Worm (Caenorhabditis elegans): ENCODE data around the gene nspg-5.

DNA sequence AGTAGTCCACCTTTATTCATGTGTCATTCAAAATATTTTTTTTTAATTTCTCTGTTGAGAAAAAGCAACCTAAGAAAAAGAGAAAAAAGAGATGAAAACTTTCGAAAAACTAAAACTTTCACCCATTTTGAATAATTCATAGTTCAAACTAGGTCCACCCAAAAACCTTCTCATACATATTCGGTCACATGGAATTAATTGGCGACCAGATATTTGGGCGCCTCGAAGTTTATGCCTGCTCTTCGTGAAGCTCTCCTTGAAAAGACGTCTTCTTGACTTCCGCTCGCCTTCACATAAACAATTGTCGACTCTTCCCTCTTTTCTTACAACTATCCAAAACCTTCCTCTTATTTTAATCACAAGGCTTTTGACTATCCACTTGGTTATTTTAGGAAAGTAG, 26.2 kb upstream of the nspg-5 start:
- TF ChIP-seq elt-1 (tag; optimal IDR thresholded peaks at IDR 0.05) (no peak), lsy-2 (tag; optimal IDR thresholded peaks at IDR 0.05) (no peak), peb-1 (tag; optimal IDR thresholded peaks at IDR 0.05) (no peak), ZK546.5 (tag; optimal IDR thresholded peaks at IDR 0.05) (no peak), snpc-4 (tag; optimal IDR thresholded peaks at IDR 0.05) (no peak), ama-1 (optimal IDR thresholded peaks at IDR 0.05) (no peak), egl-27 (tag; optimal IDR thresholded peaks at IDR 0.05) (no peak), nhr-11 (tag; optimal IDR thresholded peaks at IDR 0.05) (no peak), ceh-82 (tag; optimal IDR thresholded peaks at IDR 0.05) (no peak)
